Fruit fly (Drosophila melanogaster) whole organism, embryonic: ENCODE measurements around the gene Psn.

Source experiments
- ATbp ChIP-seq: fragments of 200-800 bp; sonication (Bioruptor generic); optimal IDR thresholded peaks from 2 replicates; lab custom pipeline; 2017; ENCODE audit warnings: missing biosample characterization, mild to moderate bottlenecking, missing genetic modification characterization, missing genetic modification reagents
- Atf-2 ChIP-seq: fragments of 200-800 bp; sonication (Bioruptor generic); optimal IDR thresholded peaks from 2 replicates; lab custom pipeline; 2016; ENCODE audit warnings: missing biosample characterization, missing genetic modification characterization
- Bgb ChIP-seq: fragments of 200-800 bp; sonication (Bioruptor generic); IDR thresholded peaks from 2 replicates; pipeline ENCODE4 v1.3.6; 2022; ENCODE audit warnings: missing biosample characterization, missing genetic modification characterization; ENCODE audit not compliant: partially characterized antibody
- CG11085 ChIP-seq: fragments of 200-800 bp; sonication (Bioruptor generic); IDR thresholded peaks from 2 replicates; pipeline ENCODE4 v1.3.6; 2022; ENCODE audit warnings: missing biosample characterization, missing genetic modification characterization
- CG11247 ChIP-seq: fragments of 200-800 bp; sonication (Bioruptor generic); IDR thresholded peaks from 2 replicates; pipeline ENCODE4 v1.3.6; 2022; ENCODE audit warnings: missing biosample characterization, missing genetic modification characterization
- CG12155 ChIP-seq: fragments of 200-800 bp; sonication (Bioruptor generic); optimal IDR thresholded peaks from 3 replicates; lab custom pipeline; 2016; ENCODE audit warnings: missing biosample characterization, missing genetic modification characterization
- CG13775 ChIP-seq: fragments of 200-800 bp; sonication (Bioruptor generic); optimal IDR thresholded peaks from 3 replicates; lab custom pipeline; 2017; ENCODE audit warnings: missing biosample characterization, mild to moderate bottlenecking, missing genetic modification characterization
- CG15073 ChIP-seq: fragments of 200-800 bp; sonication (Bioruptor generic); optimal IDR thresholded peaks from 2 replicates; lab custom pipeline; 2016; ENCODE audit warnings: missing biosample characterization, missing genetic modification characterization
- CG17359 ChIP-seq: fragments of 200-800 bp; sonication (Bioruptor generic); optimal IDR thresholded peaks from 3 replicates; lab custom pipeline; 2018; ENCODE audit warnings: missing biosample characterization, mild to moderate bottlenecking, missing genetic modification characterization, moderate library complexity
- CG2875 ChIP-seq: fragments of 200-800 bp; sonication (Bioruptor generic); optimal IDR thresholded peaks from 2 replicates; lab custom pipeline; 2017; ENCODE audit warnings: missing biosample characterization, mild to moderate bottlenecking, missing genetic modification characterization, missing genetic modification reagents
- CG3163 ChIP-seq: fragments of 200-800 bp; sonication (Bioruptor generic); optimal IDR thresholded peaks from 3 replicates; lab custom pipeline; 2016; ENCODE audit warnings: missing biosample characterization, missing genetic modification characterization
- CG3407 ChIP-seq: fragments of 200-800 bp; sonication (Bioruptor generic); optimal IDR thresholded peaks from 2 replicates; lab custom pipeline; 2018; ENCODE audit warnings: missing biosample characterization, mild to moderate bottlenecking, missing genetic modification characterization
- CG4282 ChIP-seq: fragments of 200-800 bp; sonication (Bioruptor generic); optimal IDR thresholded peaks from 2 replicates; lab custom pipeline; 2016; ENCODE audit warnings: missing biosample characterization, missing genetic modification characterization
- CG7987 ChIP-seq: fragments of 200-800 bp; sonication (Bioruptor generic); optimal IDR thresholded peaks from 2 replicates; lab custom pipeline; 2018; ENCODE audit warnings: missing biosample characterization, mild to moderate bottlenecking, missing genetic modification characterization, moderate library complexity
- CG9817 ChIP-seq: fragments of 200-800 bp; sonication (Bioruptor generic); optimal IDR thresholded peaks from 2 replicates; lab custom pipeline; 2018; ENCODE audit warnings: missing biosample characterization, mild to moderate bottlenecking, missing genetic modification characterization, moderate library complexity
- Dad ChIP-seq: fragments of 200-800 bp; sonication (Bioruptor generic); optimal IDR thresholded peaks from 3 replicates; lab custom pipeline; 2016; ENCODE audit warnings: missing biosample characterization, missing genetic modification characterization
- Dip3 ChIP-seq: fragments of 200-800 bp; sonication (Bioruptor generic); optimal IDR thresholded peaks from 3 replicates; lab custom pipeline; 2016; ENCODE audit warnings: missing biosample characterization, missing genetic modification characterization
- Drgx ChIP-seq: fragments of 200-800 bp; sonication (Bioruptor generic); IDR thresholded peaks from 2 replicates; pipeline ENCODE4 v1.3.6; 2022; ENCODE audit warnings: missing biosample characterization, missing genetic modification characterization
- Fer2 ChIP-seq: fragments of 200-800 bp; sonication (Bioruptor generic); optimal IDR thresholded peaks from 2 replicates; lab custom pipeline; 2018; ENCODE audit warnings: missing biosample characterization, mild to moderate bottlenecking, missing genetic modification characterization, moderate library complexity
- Fer3 ChIP-seq: fragments of 200-800 bp; sonication (Bioruptor generic); optimal IDR thresholded peaks from 2 replicates; lab custom pipeline; 2018; ENCODE audit warnings: missing biosample characterization, mild to moderate bottlenecking, missing genetic modification characterization, moderate library complexity
- Kr ChIP-seq: fragments of 200-800 bp; sonication (Bioruptor generic); optimal IDR thresholded peaks from 2 replicates; lab custom pipeline; 2017; ENCODE audit warnings: missing biosample characterization, mild to moderate bottlenecking, missing genetic modification characterization
- Meics ChIP-seq: fragments of 200-800 bp; sonication (Bioruptor generic); optimal IDR thresholded peaks from 2 replicates; lab custom pipeline; 2017; ENCODE audit warnings: missing biosample characterization, mild to moderate bottlenecking, missing genetic modification characterization
- NC2β ChIP-seq: fragments of 200-800 bp; sonication (Bioruptor generic); optimal IDR thresholded peaks from 2 replicates; lab custom pipeline; 2016; ENCODE audit warnings: missing biosample characterization, missing genetic modification characterization
- Nf-YC ChIP-seq: fragments of 200-800 bp; optimal IDR thresholded peaks from 3 replicates; lab custom pipeline; 2019; ENCODE audit warnings: missing biosample characterization, mild to moderate bottlenecking, missing genetic modification characterization, moderate library complexity
- Oli ChIP-seq: fragments of 200-800 bp; sonication (Bioruptor generic); optimal IDR thresholded peaks from 2 replicates; lab custom pipeline; 2018; ENCODE audit warnings: missing biosample characterization, mild to moderate bottlenecking, missing genetic modification characterization, moderate library complexity
- Ptx1 ChIP-seq: fragments of 200-800 bp; sonication (Bioruptor generic); IDR thresholded peaks from 2 replicates; pipeline ENCODE4 v1.3.6; 2022; ENCODE audit warnings: missing biosample characterization, missing genetic modification characterization
- Ravus ChIP-seq: fragments of 200-800 bp; sonication (Bioruptor generic); IDR thresholded peaks from 2 replicates; pipeline ENCODE4 v1.3.6; 2022; ENCODE audit warnings: missing biosample characterization, missing genetic modification characterization
- Sry-δ ChIP-seq: fragments of 200-800 bp; sonication (Bioruptor generic); optimal IDR thresholded peaks from 2 replicates; lab custom pipeline; 2016; ENCODE audit warnings: missing biosample characterization, missing genetic modification characterization
- Vsx1 ChIP-seq: fragments of 200-800 bp; sonication (Bioruptor generic); optimal IDR thresholded peaks from 2 replicates; lab custom pipeline; 2017; ENCODE audit warnings: missing biosample characterization, mild to moderate bottlenecking, missing genetic modification characterization, missing genetic modification reagents
- ash1 ChIP-seq: fragments of 200-800 bp; sonication (Bioruptor generic); optimal IDR thresholded peaks from 2 replicates; lab custom pipeline; 2018; ENCODE audit warnings: missing biosample characterization, mild to moderate bottlenecking, missing genetic modification characterization
- bigmax ChIP-seq: fragments of 200-800 bp; sonication (Bioruptor generic); optimal IDR thresholded peaks from 2 replicates; lab custom pipeline; 2018; ENCODE audit warnings: missing biosample characterization, mild to moderate bottlenecking, missing genetic modification characterization
- bowl ChIP-seq: fragments of 200-800 bp; sonication (Bioruptor generic); IDR thresholded peaks from 2 replicates; pipeline ENCODE4 v1.3.6; 2022; ENCODE audit warnings: missing biosample characterization, missing genetic modification characterization
- chif ChIP-seq, 2 experiments: fragments of 200-800 bp; sonication (Bioruptor generic); optimal IDR thresholded peaks; 3 replicates each; lab custom pipeline; 2016; ENCODE audit warnings: missing biosample characterization in 2 of 2, missing genetic modification characterization in 2 of 2
- dimm ChIP-seq: fragments of 200-800 bp; sonication (Bioruptor generic); IDR thresholded peaks from 2 replicates; pipeline ENCODE4 v1.3.6; 2022; ENCODE audit warnings: missing biosample characterization, missing genetic modification characterization
- ewg ChIP-seq: fragments of 200-800 bp; sonication (Bioruptor generic); optimal IDR thresholded peaks from 3 replicates; lab custom pipeline; 2017; ENCODE audit warnings: mild to moderate bottlenecking, missing biosample characterization, missing genetic modification reagents, missing genetic modification characterization
- fd3F ChIP-seq: fragments of 200-800 bp; sonication (Bioruptor generic); optimal IDR thresholded peaks from 2 replicates; lab custom pipeline; 2018; ENCODE audit warnings: missing biosample characterization, mild to moderate bottlenecking, missing genetic modification characterization, moderate library complexity
- gro ChIP-seq: fragments of 200-800 bp; sonication (Bioruptor generic); optimal IDR thresholded peaks from 2 replicates; lab custom pipeline; 2016; ENCODE audit warnings: missing biosample characterization, missing genetic modification characterization
- gsb ChIP-seq: fragments of 200-800 bp; sonication (Bioruptor generic); IDR thresholded peaks from 2 replicates; pipeline ENCODE4 v1.3.6; 2022; ENCODE audit warnings: missing biosample characterization, missing genetic modification characterization
- gsb-n ChIP-seq: fragments of 200-800 bp; sonication (Bioruptor generic); optimal IDR thresholded peaks from 3 replicates; lab custom pipeline; 2018; ENCODE audit warnings: missing biosample characterization, mild to moderate bottlenecking, missing genetic modification characterization
- hb ChIP-seq: fragments of 200-800 bp; sonication (Bioruptor generic); IDR thresholded peaks from 3 replicates; pipeline ENCODE4 v1.3.6; 2022; ENCODE audit warnings: missing biosample characterization, missing genetic modification characterization; ENCODE audit not compliant: partially characterized antibody
- knrl ChIP-seq: fragments of 200-800 bp; sonication (Bioruptor generic); IDR thresholded peaks from 3 replicates; pipeline ENCODE4 v1.3.6; 2022; ENCODE audit warnings: missing biosample characterization, missing genetic modification characterization; ENCODE audit not compliant: partially characterized antibody
- mam ChIP-seq: fragments of 200-800 bp; sonication (Bioruptor generic); optimal IDR thresholded peaks from 3 replicates; lab custom pipeline; 2016; ENCODE audit warnings: missing biosample characterization, missing genetic modification characterization
- pan ChIP-seq, 4 experiments: fragments of >200 bp in 3 of 4; fragments of 200-800 bp in 1 of 4; sonication (Bioruptor generic) in 1 of 4; optimal IDR thresholded peaks in 3 of 4; IDR thresholded peaks in 1 of 4; 2 replicates each; pipeline versions ENCODE4 v1.3.6 to Lab custom; 2017 to 2022; ENCODE audit warnings: missing biosample characterization in 2 of 4, missing genetic modification characterization in 2 of 4, mixed read lengths in 1 of 4
- sens ChIP-seq: fragments of 200-800 bp; sonication (Bioruptor generic); peaks from one replicate; lab custom pipeline; 2016; ENCODE audit warnings: missing biosample characterization, missing genetic modification characterization
- sqz ChIP-seq: fragments of 200-800 bp; sonication (Bioruptor generic); optimal IDR thresholded peaks from 3 replicates; lab custom pipeline; 2018; ENCODE audit warnings: missing biosample characterization, mild to moderate bottlenecking, missing genetic modification characterization
- zen2 ChIP-seq: fragments of 200-800 bp; sonication (Bioruptor generic); IDR thresholded peaks from 3 replicates; pipeline ENCODE4 v1.3.6; 2022; ENCODE audit warnings: missing biosample characterization, missing genetic modification characterization; ENCODE audit not compliant: partially characterized antibody

The Psn gene

DNA sequence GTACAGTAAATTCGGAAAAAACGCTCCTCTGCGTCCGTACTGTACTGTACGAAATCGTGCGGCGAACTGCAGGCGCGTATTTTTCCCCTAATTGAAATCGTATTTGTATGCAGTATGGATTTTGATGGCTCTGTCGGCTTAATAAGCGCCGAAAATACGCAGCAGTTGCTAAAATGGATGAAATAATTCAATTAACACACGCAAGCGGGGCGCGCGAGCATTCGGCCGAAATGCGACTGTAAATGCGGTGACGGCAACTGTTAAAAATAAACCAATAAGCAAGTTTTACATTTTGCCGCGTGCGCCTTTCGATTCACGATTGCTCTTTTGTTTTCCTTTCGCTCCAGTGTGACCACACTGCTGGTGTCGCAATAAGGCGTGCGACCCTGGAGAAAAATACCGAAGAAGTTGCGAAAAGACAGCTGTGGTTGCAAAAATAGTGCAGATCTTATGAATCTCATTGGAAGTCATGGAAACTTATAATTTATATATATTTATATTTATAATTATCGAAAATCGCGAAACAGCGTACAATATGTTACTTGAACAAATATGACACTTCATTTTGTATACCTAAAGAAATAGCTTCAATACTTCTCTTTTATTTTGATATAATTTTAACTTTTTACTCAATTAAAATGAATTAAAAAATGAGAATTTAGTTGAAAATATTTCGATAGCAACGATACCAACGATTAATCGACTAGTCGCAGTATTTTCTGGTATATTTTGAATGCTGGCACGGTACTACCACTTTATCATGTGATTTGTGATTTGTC, 40.9 kb downstream of the Psn start, which contains the start of the genes CG32428 and CG5969 (continued):
- peak; percentile 42 for TF ChIP-seq gsb-n
- no peak for TF ChIP-seq CG3163
- TF ChIP-seq Nf-YC (tag; lab: Kevin White, UChicago), result peak; percentile 73
- peak; percentile 43 for TF ChIP-seq CG17359 (tag; lab: Kevin White, UChicago)
- TF ChIP-seq CG7987 (GFP tag; lab: Kevin White, UChicago), result peak; percentile 12
- peak; percentile 79 for TF ChIP-seq Meics (GFP tag; lab: Kevin White, UChicago)
- no peak for TF ChIP-seq Bgb (GFP tag; lab: Robert Waterston, UW)
- TF ChIP-seq sens (GFP tag; lab: Kevin White, UChicago), result peak; percentile 22
- peak; percentile 9 for TF ChIP-seq gro (GFP tag; lab: Kevin White, UChicago)
- TF ChIP-seq CG13775, result peak; percentile 58
- TF ChIP-seq Fer3 (tag; lab: Kevin White, UChicago), result peak; percentile 73
- peak; percentile 41; the same call in 1 of the 2 replicates for TF ChIP-seq CG11085
- TF ChIP-seq bowl (GFP tag; lab: Robert Waterston, UW), result no peak
- TF ChIP-seq zen2 (GFP tag; lab: Robert Waterston, UW), result no peak
- no peak for TF ChIP-seq pan (optimal IDR thresholded peaks at IDR 0.05; lab: Kevin White, UChicago)
- peak in 1 of 2 experiments; percentile 77 for TF ChIP-seq pan (GFP tag; optimal IDR thresholded peaks at IDR 0.05 in 1 of 2, IDR thresholded peaks at IDR 0.05 in 1 of 2)
- peak; percentile 43 for TF ChIP-seq mam (GFP tag; lab: Kevin White, UChicago)
- no peak for TF ChIP-seq knrl (GFP tag; lab: Robert Waterston, UW)
- TF ChIP-seq dimm, result no peak
- TF ChIP-seq Drgx, result peak; percentile 84
- peak; percentile 15 for TF ChIP-seq sqz (GFP tag; lab: Kevin White, UChicago)
- TF ChIP-seq CG15073, result no peak
- TF ChIP-seq Kr (GFP tag; lab: Kevin White, UChicago), result no peak
- peak; percentile 13 for TF ChIP-seq Ravus
- TF ChIP-seq Vsx1, result no peak
- no peak for TF ChIP-seq CG3407 (GFP tag; lab: Kevin White, UChicago)
- TF ChIP-seq Sry-δ (GFP tag; lab: Kevin White, UChicago), result no peak
- peak; percentile 70 for TF ChIP-seq Ptx1 (GFP tag; lab: Robert Waterston, UW)
- no peak for TF ChIP-seq NC2β (GFP tag; lab: Kevin White, UChicago)
- TF ChIP-seq CG11247 (GFP tag; lab: Robert Waterston, UW), result peak; percentile 61
- peak; percentile 70 for TF ChIP-seq CG9817 (tag; lab: Kevin White, UChicago)
- TF ChIP-seq chif (GFP tag; optimal IDR thresholded peaks at IDR 0.05; lab: Kevin White, UChicago), result no peak
- TF ChIP-seq ATbp, result no peak
- no peak for TF ChIP-seq CG2875 (GFP tag; lab: Kevin White, UChicago)
- TF ChIP-seq ash1, result no peak
- TF ChIP-seq bigmax (GFP tag; lab: Kevin White, UChicago), result no peak
- TF ChIP-seq Dad (GFP tag; lab: Kevin White, UChicago), result no peak
- peak; percentile 52 for TF ChIP-seq Fer2 (tag; lab: Kevin White, UChicago)
- TF ChIP-seq Oli (tag; lab: Kevin White, UChicago), result peak; percentile 48
- peak; percentile 58 for TF ChIP-seq fd3F (GFP tag; lab: Kevin White, UChicago)
- TF ChIP-seq CG4282 (GFP tag; lab: Kevin White, UChicago), result no peak
- no peak for TF ChIP-seq Atf-2 (GFP tag; lab: Kevin White, UChicago)
- TF ChIP-seq Dip3 (GFP tag; lab: Kevin White, UChicago), result peak; percentile 9
- no peak for TF ChIP-seq hb (GFP tag; lab: Robert Waterston, UW)
- TF ChIP-seq ewg, result peak; percentile 36
- TF ChIP-seq gsb, result 0 out of 2 replicates have a peak, but pooled peaks have one; percentile 23
- peak; percentile 28 for TF ChIP-seq CG12155 (GFP tag; lab: Kevin White, UChicago)
